Worm (Caenorhabditis elegans) whole organism, L4/young adult: ENCODE measurements around the gene D1005.6.

Experiments
- W03F9.2 ChIP-seq: fragments of 150-350 bp; optimal IDR thresholded peaks from 2 replicates; lab custom pipeline; 2014; ENCODE audit warnings: missing biosample characterization, missing genetic modification characterization
- dao-5 ChIP-seq: sonication (generic microtip); optimal IDR thresholded peaks from 2 replicates; lab custom pipeline; 2016; ENCODE audit warnings: missing genotype, missing genetic modification characterization, moderate library complexity, missing compliant biosample characterization
- him-1 ChIP-seq: sonication (generic microtip); optimal IDR thresholded peaks from 2 replicates; lab custom pipeline; 2016; ENCODE audit warnings: missing genotype, missing genetic modification reagents, missing genetic modification characterization, missing compliant biosample characterization

D1005.6 gene

DNA sequence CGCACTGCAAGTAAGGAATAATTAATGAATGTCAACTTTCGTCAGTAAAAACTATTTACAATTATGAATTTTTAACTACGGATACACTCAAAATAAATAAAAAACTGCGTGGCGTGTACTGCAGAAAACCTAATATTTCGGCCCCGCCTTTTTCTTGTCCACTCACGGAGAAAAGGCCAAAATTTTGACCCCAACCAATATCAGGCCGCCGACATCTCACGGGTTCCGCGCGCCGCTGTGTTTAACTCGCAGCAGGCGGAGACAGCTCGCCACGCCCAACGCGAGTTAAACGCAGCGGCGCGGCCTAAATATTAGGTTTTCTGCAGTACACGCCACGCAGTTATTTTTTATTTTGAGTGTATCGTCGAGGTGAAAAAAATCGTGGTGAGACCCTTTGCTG lies 6.6 kb upstream of the D1005.6 start:
- TF ChIP-seq W03F9.2 (tag; lab: Kevin White, UChicago), result no peak
- TF ChIP-seq dao-5 (tag; lab: Kevin White, UChicago), result no peak
- TF ChIP-seq him-1 (tag; lab: Kevin White, UChicago), result no peak

DNA sequence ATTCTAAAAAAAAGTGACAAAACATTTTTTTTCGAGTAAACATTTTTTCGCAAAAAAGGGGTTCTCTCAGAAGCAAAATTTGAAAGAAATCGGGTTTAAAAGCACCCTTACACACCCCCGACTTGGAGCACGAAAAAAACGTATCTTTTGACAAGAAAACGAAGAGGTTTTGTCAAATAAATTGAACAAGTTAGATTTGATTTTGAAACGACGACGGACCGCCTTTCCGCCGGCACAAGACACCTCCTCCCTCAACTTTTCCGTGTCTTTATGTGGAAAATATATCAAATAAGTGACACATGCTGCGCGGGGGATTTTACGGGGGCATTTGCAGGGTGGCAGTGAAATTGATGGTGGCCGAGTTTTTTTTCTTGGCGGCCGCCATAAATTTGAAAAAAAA lies 3.5 kb upstream of the D1005.6 start:
- no peak for TF ChIP-seq W03F9.2 (tag; lab: Kevin White, UChicago)

DNA sequence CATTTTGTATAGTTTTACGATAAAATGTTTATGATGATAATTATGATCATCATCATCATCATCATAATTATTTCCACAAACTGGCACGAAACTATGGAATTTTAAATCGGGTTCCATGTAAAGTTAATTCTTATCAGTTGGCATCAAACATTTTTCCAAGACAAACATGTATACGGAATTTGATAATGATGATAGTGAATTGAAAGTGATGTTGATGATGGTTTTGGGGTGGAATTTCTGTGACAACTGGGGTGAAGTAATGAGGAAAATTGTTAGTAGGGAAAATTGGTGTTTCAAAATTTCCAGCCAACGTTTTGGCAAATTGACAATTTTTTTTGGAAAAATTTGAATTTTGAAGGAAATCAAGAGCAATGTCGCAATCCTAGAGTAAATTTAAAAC lies 4.8 kb downstream of the D1005.6 start:
- TF ChIP-seq him-1 (tag; lab: Kevin White, UChicago) (no peak), dao-5 (tag; lab: Kevin White, UChicago) (no peak)

DNA sequence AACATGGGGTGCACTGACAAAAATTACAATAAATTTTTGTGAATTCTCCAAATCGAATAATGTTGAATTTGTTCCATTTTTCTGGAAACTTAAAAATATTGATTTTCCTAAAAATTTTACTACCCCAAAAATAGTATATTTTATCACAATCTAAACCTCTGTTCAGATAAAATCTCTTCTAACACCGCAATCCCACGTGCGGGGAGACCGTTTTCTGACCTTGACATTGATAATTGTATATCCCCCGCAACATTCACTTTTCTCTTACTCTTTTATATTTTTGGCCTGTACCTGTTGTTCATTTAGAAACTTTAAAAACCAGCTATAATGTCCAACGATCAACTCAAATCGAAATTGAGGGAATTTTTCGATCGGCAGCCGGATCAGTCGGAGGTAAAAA lies 5.8 kb downstream of the D1005.6 start, which contains the start of gene D1005.2:
D1005.2 (plus strand) TSS at position 230 of the 400 bp plus-strand sequence.
- TF ChIP-seq him-1 (tag; lab: Kevin White, UChicago) (no peak), W03F9.2 (tag; lab: Kevin White, UChicago) (no peak), dao-5 (tag; lab: Kevin White, UChicago) (no peak)

DNA sequence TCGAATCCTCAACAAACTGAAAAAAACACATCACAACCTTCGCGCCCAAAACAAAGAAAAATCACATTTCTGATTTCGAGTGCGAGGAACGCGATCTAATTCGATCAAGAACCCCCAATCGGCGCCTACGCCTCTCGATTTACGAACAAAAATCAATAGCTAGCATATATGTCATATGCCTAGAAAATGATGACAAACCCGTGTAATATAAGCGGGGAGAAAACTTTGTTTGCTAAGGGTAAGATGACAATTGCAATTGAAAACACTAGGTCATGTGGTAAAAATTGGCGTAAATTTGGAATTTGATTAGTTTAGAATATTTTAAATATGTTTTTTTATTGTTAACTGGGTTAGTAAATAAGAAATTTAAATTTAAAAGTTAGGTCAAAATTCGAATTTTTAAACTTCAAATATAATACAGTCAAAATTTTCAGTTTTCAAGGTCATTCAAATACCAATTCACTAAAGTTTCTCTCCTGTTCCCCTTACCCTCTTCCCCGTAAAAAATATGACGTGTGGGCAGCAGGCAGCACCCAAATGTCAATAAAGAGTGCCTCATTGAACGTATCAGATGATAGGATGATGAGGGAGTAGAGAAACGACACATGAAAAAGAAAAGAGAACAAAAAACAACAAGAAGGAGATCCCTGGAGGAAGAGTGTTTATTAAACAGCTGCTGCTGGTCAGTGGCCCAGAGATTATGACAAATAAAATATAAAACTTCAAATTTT lies 8.1 kb downstream of the D1005.6 start:
- TF ChIP-seq him-1 (tag; lab: Kevin White, UChicago) (no peak), W03F9.2 (tag; lab: Kevin White, UChicago) (peak; percentile 27)

DNA sequence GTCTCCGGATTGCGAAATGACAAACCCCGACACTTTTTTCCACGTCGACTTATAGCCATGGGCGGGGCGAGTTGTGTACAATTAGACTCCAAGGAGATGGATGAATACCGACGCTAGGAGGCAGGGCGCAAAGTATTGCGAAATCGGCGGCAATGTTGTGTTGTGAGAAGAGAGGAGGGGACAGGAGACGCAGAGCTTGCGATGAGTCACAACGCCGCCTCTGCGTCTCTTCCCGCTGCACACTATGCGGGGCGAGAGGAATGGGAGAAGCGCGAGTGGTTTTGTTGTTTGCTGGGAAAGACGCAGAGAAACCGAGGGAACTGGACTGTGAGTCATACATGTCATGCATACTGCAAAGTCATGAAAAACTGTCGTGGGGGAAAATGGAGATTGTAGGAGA lies 10.2 kb downstream of the D1005.6 start:
- TF ChIP-seq W03F9.2 (tag; lab: Kevin White, UChicago) (peak; percentile 30), him-1 (tag; lab: Kevin White, UChicago) (peak; percentile 56), dao-5 (tag; lab: Kevin White, UChicago) (peak; percentile 11)

DNA sequence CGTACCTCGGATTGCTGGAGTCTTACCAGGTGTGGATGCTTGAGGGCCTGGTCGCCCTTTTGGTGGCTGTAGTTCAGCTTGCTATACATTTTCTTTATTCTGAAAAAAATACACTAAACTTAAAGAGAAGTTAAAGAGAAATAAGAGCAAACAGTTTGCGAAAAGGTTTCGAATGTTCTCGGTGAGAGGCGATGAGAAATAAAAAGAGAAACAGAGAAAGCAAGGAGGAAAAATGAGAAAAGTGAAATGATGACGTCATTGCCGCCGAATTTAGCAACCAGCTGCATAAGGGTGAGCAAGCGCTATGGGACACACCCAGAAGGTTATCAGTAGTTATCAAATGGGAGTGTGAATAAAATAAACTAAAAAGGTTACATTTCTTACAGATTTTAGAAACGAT lies 10.8 kb downstream of the D1005.6 start, which contains the start of gene cebp-1:
cebp-1 (minus strand) TSS at position 99 of the 400 bp plus-strand sequence.
- TF ChIP-seq him-1 (tag; lab: Kevin White, UChicago) (no peak), W03F9.2 (tag; lab: Kevin White, UChicago) (peak; percentile 39), dao-5 (tag; lab: Kevin White, UChicago) (no peak)

DNA sequence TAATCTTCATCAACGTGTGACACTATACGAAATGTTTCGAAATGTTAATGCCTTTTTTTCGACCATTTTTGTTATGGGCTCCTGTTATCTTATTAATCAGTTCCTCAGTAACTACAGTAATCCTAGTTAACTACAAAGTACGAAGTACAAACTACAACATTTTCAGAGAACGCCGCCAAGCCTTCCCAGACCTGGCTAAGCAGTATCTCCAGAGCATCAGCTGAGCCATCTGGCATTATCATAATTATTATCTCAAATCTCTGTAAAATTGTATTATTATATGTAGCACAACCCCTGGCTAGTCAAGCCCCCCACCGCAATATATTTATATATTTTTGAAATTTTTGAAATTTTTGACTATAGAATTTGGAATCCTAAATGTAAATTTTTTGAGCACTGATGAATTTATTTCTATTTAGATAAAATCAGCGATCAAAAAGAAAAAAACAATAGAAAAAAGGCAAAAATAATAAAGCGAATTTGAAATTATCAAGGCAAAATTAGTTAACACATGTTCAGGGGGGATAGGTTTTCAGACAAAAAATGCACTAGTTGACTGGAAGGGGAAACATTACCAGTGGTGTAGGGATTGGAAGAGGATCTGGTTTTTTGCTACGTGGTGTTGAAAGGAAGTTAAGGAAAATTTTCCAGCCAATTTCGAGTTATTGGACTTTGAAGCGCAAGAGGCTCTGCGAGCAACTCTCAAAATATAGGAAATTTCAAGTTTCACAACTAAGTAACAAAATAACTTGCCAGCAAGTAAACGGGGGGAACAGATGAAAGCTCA lies 12.6 kb downstream of the D1005.6 start:
- no peak for TF ChIP-seq W03F9.2 (tag; lab: Kevin White, UChicago)
- no peak for TF ChIP-seq him-1 (tag; lab: Kevin White, UChicago)
- no peak for TF ChIP-seq dao-5 (tag; lab: Kevin White, UChicago)

DNA sequence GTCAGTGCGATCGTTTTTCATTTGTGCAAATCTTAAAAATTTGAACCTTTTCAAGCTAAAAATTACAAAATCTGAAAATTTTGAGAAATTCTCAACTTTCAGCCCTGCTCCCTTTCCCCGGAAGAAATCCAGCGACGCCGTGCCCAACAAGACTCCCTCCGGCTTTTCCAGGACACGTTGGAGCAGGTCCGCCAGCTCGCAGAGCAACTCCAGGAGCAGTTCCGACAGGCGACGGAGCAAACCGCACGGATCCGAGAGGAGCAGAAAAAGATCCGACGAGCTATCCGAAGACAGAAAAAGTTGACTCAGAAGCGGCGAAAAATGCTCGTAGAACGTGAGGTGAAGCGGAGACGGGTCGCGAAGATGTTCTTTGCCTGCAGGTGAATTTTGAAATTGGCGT lies 13.4 kb downstream of the D1005.6 start:
- no peak for TF ChIP-seq him-1 (tag; lab: Kevin White, UChicago)
- TF ChIP-seq W03F9.2 (tag; lab: Kevin White, UChicago), result no peak
- TF ChIP-seq dao-5 (tag; lab: Kevin White, UChicago), result no peak

DNA sequence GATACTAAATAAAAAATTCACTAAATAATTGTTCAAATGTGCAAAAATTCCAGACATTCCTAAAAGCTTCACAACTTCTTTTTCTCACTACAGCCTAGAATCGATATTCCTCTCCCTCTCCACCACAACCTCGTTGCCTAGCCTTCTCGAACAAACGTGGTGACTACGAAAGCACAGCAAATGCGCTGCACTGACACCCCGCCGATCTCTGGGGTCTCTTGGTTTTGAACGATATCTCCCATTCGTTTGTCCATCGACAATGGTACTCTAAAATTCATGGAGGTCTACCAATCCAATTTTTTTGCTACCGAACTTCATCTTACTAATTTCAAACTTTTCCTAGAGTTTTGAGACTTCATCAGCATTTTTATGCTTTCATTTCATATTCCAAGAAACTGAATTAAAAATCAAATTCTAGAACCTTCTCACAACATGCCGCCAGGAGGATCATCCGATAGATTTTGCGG lies 14.2 kb downstream of the D1005.6 start, which contains the start of gene W05H7.1:
W05H7.1 (plus strand) TSS at position 417 of the 467 bp plus-strand sequence.
- no peak for TF ChIP-seq dao-5 (tag; lab: Kevin White, UChicago)
- TF ChIP-seq him-1 (tag; lab: Kevin White, UChicago), result no peak
- TF ChIP-seq W03F9.2 (tag; lab: Kevin White, UChicago), result no peak

DNA sequence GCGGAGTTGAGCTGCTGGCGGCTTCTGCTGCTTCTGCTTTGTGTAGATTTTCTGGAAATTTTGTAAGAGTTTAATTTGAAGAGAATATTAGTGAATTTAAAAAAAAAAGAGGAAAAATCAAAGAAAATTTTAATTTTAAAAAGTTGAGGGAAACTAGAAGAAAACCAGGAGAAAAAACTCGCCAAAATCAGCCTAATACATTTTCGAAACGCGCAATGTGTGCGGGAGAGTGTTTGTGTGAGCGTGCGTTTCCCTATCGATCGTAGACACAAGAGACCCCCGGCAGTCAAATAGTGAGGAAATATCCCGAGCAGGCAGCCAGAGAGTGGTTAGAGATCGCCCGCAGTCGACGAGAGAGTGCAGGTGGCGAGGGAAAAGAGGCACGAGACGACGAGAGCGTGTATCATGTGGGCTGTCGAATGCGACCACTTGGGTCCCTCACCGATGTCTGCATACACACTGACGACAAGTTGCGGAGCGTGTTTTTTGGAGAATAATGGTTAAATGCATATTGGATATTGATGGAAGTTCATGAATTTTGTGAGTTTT lies 17.9 kb downstream of the D1005.6 start, which contains the start of gene zfp-3:
zfp-3 (minus strand) TSS at position 51 of the 549 bp plus-strand sequence.
- TF ChIP-seq dao-5 (tag; lab: Kevin White, UChicago), result peak; percentile 62
- peak; percentile 80 for TF ChIP-seq him-1 (tag; lab: Kevin White, UChicago)
- TF ChIP-seq W03F9.2 (tag; lab: Kevin White, UChicago), result peak; percentile 72

DNA sequence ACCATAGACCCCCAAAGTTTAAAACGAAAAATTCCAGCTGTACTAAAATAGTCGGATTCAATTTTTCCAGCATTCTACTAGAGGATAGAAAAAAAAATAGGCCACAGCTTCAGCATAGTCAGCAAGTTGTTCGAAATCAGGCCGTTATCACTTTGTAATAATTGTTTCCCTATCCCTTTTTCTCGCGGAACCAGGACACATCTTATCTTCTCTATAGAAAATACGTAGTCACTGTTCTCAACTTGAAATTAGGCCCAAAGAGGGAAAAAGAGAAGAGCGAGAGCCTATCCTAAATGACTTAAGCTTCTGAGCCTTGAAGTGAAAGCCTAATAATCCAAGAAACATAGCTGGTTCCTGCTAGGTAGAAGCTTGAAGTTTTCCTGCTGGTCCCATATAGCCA lies 18.9 kb downstream of the D1005.6 start:
- TF ChIP-seq dao-5 (tag; lab: Kevin White, UChicago) (no peak), W03F9.2 (tag; lab: Kevin White, UChicago) (no peak), him-1 (tag; lab: Kevin White, UChicago) (no peak)
